Worm (Caenorhabditis elegans) whole organism, L2 larva: ENCODE results near the gene clec-118.
"Not testable (repeated sequence)": the region's sequence is repeated elsewhere in the genome, so short reads cannot be mapped to it uniquely, and the experiment has no call there.

ENCODE experiments used
- R02D3.7 ChIP-seq: fragments of 150-350 bp; optimal IDR thresholded peaks from 2 replicates; lab custom pipeline; 2014; ENCODE audit warnings: missing biosample characterization, missing genetic modification characterization
- ama-1 ChIP-seq: fragments of 150-350 bp; optimal IDR thresholded peaks from 2 replicates; lab custom pipeline; 2018; ENCODE audit warnings: inconsistent platforms
- blmp-1 ChIP-seq: sonication (generic microtip); optimal IDR thresholded peaks from 2 replicates; lab custom pipeline; 2017; ENCODE audit warnings: missing genetic modification characterization, mild to moderate bottlenecking, missing compliant biosample characterization, antibody characterized with exemption, moderate library complexity; ENCODE audit not compliant: insufficient read depth
- egl-27 ChIP-seq: sonication (generic microtip); optimal IDR thresholded peaks from 3 replicates; lab custom pipeline; 2017; ENCODE audit warnings: missing biosample characterization, missing genetic modification reagents, missing genetic modification characterization
- lin-13 ChIP-seq: fragments of 150-350 bp; optimal IDR thresholded peaks from 2 replicates; lab custom pipeline; 2014; ENCODE audit warnings: missing biosample characterization, missing genetic modification reagents, missing genetic modification characterization
- nhr-12 ChIP-seq: fragments of 150-350 bp; optimal IDR thresholded peaks from 2 replicates; lab custom pipeline; 2014; ENCODE audit warnings: missing biosample characterization, missing genetic modification characterization
- nhr-237 ChIP-seq: fragments of 150-350 bp; optimal IDR thresholded peaks from 2 replicates; lab custom pipeline; 2014; ENCODE audit warnings: missing biosample characterization, missing genetic modification characterization
- nhr-25 ChIP-seq: fragments of 150-350 bp; sonication (generic microtip); optimal IDR thresholded peaks from 3 replicates; lab custom pipeline; 2014; ENCODE audit warnings: missing biosample characterization, missing genetic modification characterization
- snpc-4 ChIP-seq: fragments of 150-350 bp; optimal IDR thresholded peaks from 2 replicates; lab custom pipeline; 2014; ENCODE audit warnings: missing biosample characterization, missing genetic modification characterization
- unc-62 ChIP-seq: fragments of 150-350 bp; optimal IDR thresholded peaks from 2 replicates; lab custom pipeline; 2014; ENCODE audit warnings: missing biosample characterization, missing genetic modification reagents, missing genetic modification characterization
- ztf-11 ChIP-seq: sonication (generic microtip); optimal IDR thresholded peaks from 2 replicates; lab custom pipeline; 2017; ENCODE audit warnings: missing biosample characterization, missing genetic modification characterization

- not testable (repeated sequence) for TF ChIP-seq ztf-11 (tag; lab: Kevin White, UChicago); nhr-12 (tag; lab: Kevin White, UChicago); nhr-237; lin-13 (GFP tag; lab: Kevin White, UChicago); nhr-25; ama-1 (lab: Kevin White, UChicago); R02D3.7 (tag; lab: Kevin White, UChicago); unc-62 (GFP tag; lab: Kevin White, UChicago); snpc-4; blmp-1 (tag; lab: Kevin White, UChicago); egl-27
Observed at ce11 chrII:612361-612760, at the start of gene clec-118.
